Fruit fly (Drosophila melanogaster) Kc167 (cell line): ENCODE data around the gene CG15876.

Experiments
- Myc ChIP-seq: fragments of >200 bp; optimal IDR thresholded peaks from 2 replicates; lab custom pipeline; 2017; ENCODE audit warnings: missing external identifiers
- Sin3A ChIP-seq: fragments of >200 bp; optimal IDR thresholded peaks from 2 replicates; lab custom pipeline; 2018; ENCODE audit warnings: missing external identifiers
- h ChIP-seq: fragments of >200 bp; optimal IDR thresholded peaks from 3 replicates; lab custom pipeline; 2018; ENCODE audit warnings: missing external identifiers
- insv ChIP-seq: fragments of >200 bp; optimal IDR thresholded peaks from 3 replicates; lab custom pipeline; 2018; ENCODE audit warnings: missing external identifiers
- psq ChIP-seq: fragments of >200 bp; optimal IDR thresholded peaks from 2 replicates; lab custom pipeline; 2017; ENCODE audit warnings: missing external identifiers

DNA sequence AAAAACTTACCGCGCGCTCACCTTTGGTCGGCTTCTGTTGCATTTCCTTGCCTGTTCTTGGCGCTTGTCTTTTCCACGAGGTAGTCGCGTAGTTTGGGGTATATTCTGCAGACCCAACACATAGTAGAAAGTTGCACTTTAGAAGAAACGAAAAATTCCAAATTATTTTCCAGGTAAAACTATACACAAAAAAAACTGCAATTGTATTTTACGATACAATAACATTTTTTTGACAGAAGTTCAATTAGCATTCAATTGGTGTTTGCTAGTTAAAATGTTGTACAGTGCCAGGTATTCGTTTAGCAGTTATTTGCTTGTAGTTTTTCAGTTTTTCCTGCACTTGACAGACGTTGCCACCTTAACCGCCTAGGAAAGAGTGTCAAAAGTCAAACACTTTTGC lies 13.9 kb upstream of the CG15876 start:
- no peak for TF ChIP-seq Myc (lab: Kevin White, UChicago)
- no peak for TF ChIP-seq h (lab: Kevin White, UChicago)
- TF ChIP-seq Sin3A = no peak
- no peak for TF ChIP-seq insv (lab: Kevin White, UChicago)
- TF ChIP-seq psq (lab: Kevin White, UChicago) = no peak
